Fruit fly (Drosophila melanogaster) whole organism, embryonic: ENCODE measurements around the gene HDAC4.

Experiments used
- CG11247 ChIP-seq: fragments of 200-800 bp; sonication (Bioruptor generic); IDR thresholded peaks from 2 replicates; pipeline ENCODE4 v1.3.6; 2022; ENCODE audit warnings: missing biosample characterization, missing genetic modification characterization
- CG17186 ChIP-seq: fragments of 200-800 bp; sonication (Bioruptor generic); optimal IDR thresholded peaks from 3 replicates; lab custom pipeline; 2017; ENCODE audit warnings: missing biosample characterization, missing genetic modification reagents, missing genetic modification characterization
- CG31365 ChIP-seq: fragments of 200-800 bp; sonication (Bioruptor generic); optimal IDR thresholded peaks from 2 replicates; lab custom pipeline; 2018; ENCODE audit warnings: missing biosample characterization, mild to moderate bottlenecking, missing genetic modification characterization
- CG6689 ChIP-seq: fragments of 200-800 bp; sonication (Bioruptor generic); IDR thresholded peaks from 2 replicates; pipeline ENCODE4 v1.3.6; 2022; ENCODE audit warnings: missing biosample characterization, missing genetic modification characterization
- CG7372 ChIP-seq: fragments of 200-800 bp; sonication (Bioruptor generic); IDR thresholded peaks from 2 replicates; pipeline ENCODE4 v1.3.6; 2022; ENCODE audit warnings: missing biosample characterization, missing genetic modification characterization
- CoRest ChIP-seq: fragments of 200-800 bp; sonication (Bioruptor generic); optimal IDR thresholded peaks from 3 replicates; lab custom pipeline; 2018; ENCODE audit warnings: missing biosample characterization, mild to moderate bottlenecking, missing genetic modification characterization, moderate library complexity
- Dbx ChIP-seq: fragments of 200-800 bp; sonication (Bioruptor generic); IDR thresholded peaks from 3 replicates; pipeline ENCODE4 v1.3.6; 2022; ENCODE audit warnings: missing biosample characterization, missing genetic modification characterization
- Hand ChIP-seq: fragments of 200-800 bp; sonication (Bioruptor generic); optimal IDR thresholded peaks from 2 replicates; lab custom pipeline; 2017; ENCODE audit warnings: mild to moderate bottlenecking, missing biosample characterization, missing genetic modification reagents, missing genetic modification characterization
- Hmx ChIP-seq: fragments of 200-800 bp; sonication (Bioruptor generic); optimal IDR thresholded peaks from 2 replicates; lab custom pipeline; 2016; ENCODE audit warnings: missing biosample characterization, missing genetic modification characterization
- az2 ChIP-seq: fragments of 200-800 bp; sonication (Bioruptor generic); optimal IDR thresholded peaks from 3 replicates; lab custom pipeline; 2016; ENCODE audit warnings: missing biosample characterization, missing genetic modification characterization
- hb ChIP-seq: fragments of 200-800 bp; sonication (Bioruptor generic); IDR thresholded peaks from 3 replicates; pipeline ENCODE4 v1.3.6; 2022; ENCODE audit warnings: missing biosample characterization, missing genetic modification characterization; ENCODE audit not compliant: partially characterized antibody

dm6 chrX:13245767-13246166 is 39.7 kb downstream of the HDAC4 start:
- no peak for TF ChIP-seq CG6689 (GFP tag; lab: Robert Waterston, UW)
- TF ChIP-seq az2 (GFP tag; lab: Kevin White, UChicago) = no peak
- TF ChIP-seq CG7372 (GFP tag; lab: Robert Waterston, UW) = no peak
- TF ChIP-seq Hmx (GFP tag; lab: Kevin White, UChicago) = no peak
- no peak for TF ChIP-seq CG17186 (GFP tag; lab: Kevin White, UChicago)
- no peak for TF ChIP-seq CoRest (tag; lab: Kevin White, UChicago)
- no peak for TF ChIP-seq CG11247 (GFP tag; lab: Robert Waterston, UW)
- TF ChIP-seq hb (GFP tag; lab: Robert Waterston, UW) = no peak
- no peak for TF ChIP-seq Dbx
- no peak for TF ChIP-seq Hand (GFP tag; lab: Kevin White, UChicago)
- TF ChIP-seq CG31365 (tag; lab: Kevin White, UChicago) = no peak
